Worm (Caenorhabditis elegans) whole organism, L4 larva: ENCODE measurements around the gene ZK666.12.

Experiments used
- lin-13 ChIP-seq: fragments of 150-350 bp; optimal IDR thresholded peaks from 2 replicates; lab custom pipeline; 2014; ENCODE audit warnings: missing biosample characterization, missing genetic modification reagents, missing genetic modification characterization
- lin-39 ChIP-seq: fragments of 150-350 bp; optimal IDR thresholded peaks from 2 replicates; lab custom pipeline; 2014; ENCODE audit warnings: missing biosample characterization, missing genetic modification reagents, missing genetic modification characterization
- mep-1 ChIP-seq: fragments of 150-350 bp; sonication (generic microtip); optimal IDR thresholded peaks from 3 replicates; lab custom pipeline; 2014; ENCODE audit warnings: missing biosample characterization, missing genetic modification characterization

DNA sequence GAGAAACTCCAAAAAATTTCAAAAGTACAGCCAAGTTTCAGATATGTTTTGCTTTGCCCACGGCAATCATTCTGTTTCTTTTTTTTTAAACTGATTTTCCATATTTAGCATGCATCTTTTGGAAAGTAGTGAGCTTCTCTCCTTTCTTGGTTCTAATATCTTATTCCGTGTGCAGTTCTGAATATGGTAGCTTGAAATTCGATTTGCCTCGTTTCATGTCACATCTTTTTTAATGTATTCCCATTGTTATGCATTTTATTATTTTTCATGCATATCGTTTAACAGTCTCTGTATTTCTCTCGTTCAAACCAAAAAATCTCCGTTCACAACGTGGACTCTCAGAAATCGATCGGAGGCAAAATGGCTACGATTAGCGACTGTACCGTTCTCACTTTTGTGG, 1.5 kb upstream of the ZK666.12 start, which contains the start of gene ZK666.14:
- TF ChIP-seq mep-1 (tag; lab: Kevin White, UChicago), result no peak
- TF ChIP-seq lin-39 (tag; lab: Kevin White, UChicago), result no peak
- TF ChIP-seq lin-13 (GFP tag; lab: Kevin White, UChicago), result no peak
